Fruit fly (Drosophila melanogaster): ENCODE results near the gene GstO1.

The GstO1 gene

dm6 chr3L:8547104-8547523 is 22.4 kb upstream of the GstO1 start (continued):
- TF ChIP-seq CG1024 (GFP tag; IDR thresholded peaks at IDR 0.05) (no peak), CG8765 (GFP tag; IDR thresholded peaks at IDR 0.05) (peak; percentile 26; the same call in 1 of the 2 replicates), tx (GFP tag; optimal IDR thresholded peaks at IDR 0.05) (peak; percentile 59), Drgx (GFP tag; IDR thresholded peaks at IDR 0.05) (peak; percentile 80), Optix (GFP tag; IDR thresholded peaks at IDR 0.05) (peak; percentile 46; the same call in 1 of the 3 replicates), yki (optimal IDR thresholded peaks at IDR 0.05) (no peak)

dm6 chr3L:8546355-8546771 is 21.7 kb upstream of the GstO1 start:
- TF ChIP-seq CG10543 (GFP tag; optimal IDR thresholded peaks at IDR 0.05) (peak; percentile 58), row (GFP tag; IDR thresholded peaks at IDR 0.05) (no peak; the same call in 2 of the 3 replicates), Jarid2 (GFP tag; optimal IDR thresholded peaks at IDR 0.05) (peak; percentile 79), Fer1 (GFP tag; optimal IDR thresholded peaks at IDR 0.05) (peak; percentile 36), trem (tag; optimal IDR thresholded peaks at IDR 0.05) (peak; percentile 15), fd102C (GFP tag; optimal IDR thresholded peaks at IDR 0.05) (peak; percentile 0), caup (GFP tag; optimal IDR thresholded peaks at IDR 0.05; ENCODE audit: severe bottlenecking) (peak; percentile 24), Stat92E (GFP tag; optimal IDR thresholded peaks at IDR 0.05) (peak in 1 of 3 experiments; percentile 59), lbe (GFP tag; optimal IDR thresholded peaks at IDR 0.05) (peak; percentile 55), hkb (optimal IDR thresholded peaks at IDR 0.05) (no peak), hkb (GFP tag; IDR thresholded peaks at IDR 0.05) (0 out of 2 replicates have a peak, but pooled peaks have one; percentile 26), corto (GFP tag; optimal IDR thresholded peaks at IDR 0.05) (peak; percentile 62), CG9932 (GFP tag; IDR thresholded peaks at IDR 0.05) (0 out of 2 replicates have a peak, but pooled peaks have one; percentile 34), CG5245 (GFP tag; optimal IDR thresholded peaks at IDR 0.05) (no peak), CG13624 (GFP tag; optimal IDR thresholded peaks at IDR 0.05) (no peak), CG1832 (GFP tag; optimal IDR thresholded peaks at IDR 0.05) (no peak), Dbx (GFP tag; IDR thresholded peaks at IDR 0.05) (peak; percentile 76; the same call in 2 of the 3 replicates), slbo (GFP tag; IDR thresholded peaks at IDR 0.05) (peak; percentile 39; the same call in 1 of the 2 replicates), MTF-1 (GFP tag; optimal IDR thresholded peaks at IDR 0.05; ENCODE audit: borderline replicate concordance) (peak; percentile 51), jigr1 (GFP tag; IDR thresholded peaks at IDR 0.05) (no peak), ci (GFP tag; IDR thresholded peaks at IDR 0.05) (peak; percentile 57; the same call in 1 of the 3 replicates), ara (GFP tag; IDR thresholded peaks at IDR 0.05) (no peak), CG18599 (GFP tag; optimal IDR thresholded peaks at IDR 0.05) (peak; percentile 20), psq (GFP tag; optimal IDR thresholded peaks at IDR 0.05) (no peak), CTCF (GFP tag; optimal IDR thresholded peaks at IDR 0.05) (no peak), bowl (GFP tag; IDR thresholded peaks at IDR 0.05) (0 out of 2 replicates have a peak, but pooled peaks have one; percentile 45), gsb (GFP tag; IDR thresholded peaks at IDR 0.05) (peak; percentile 25; the same call in 1 of the 2 replicates), D (optimal IDR thresholded peaks at IDR 0.05) (no peak), D (GFP tag; optimal IDR thresholded peaks at IDR 0.05) (no peak), CG11398 (GFP tag; optimal IDR thresholded peaks at IDR 0.05) (no peak), CG2199 (GFP tag; IDR thresholded peaks at IDR 0.05) (0 out of 3 replicates have a peak, but pooled peaks have one; percentile 34), pum (GFP tag; optimal IDR thresholded peaks at IDR 0.05) (no peak), crol (GFP tag; IDR thresholded peaks at IDR 0.05) (peak; percentile 97), CG13894 (tag; optimal IDR thresholded peaks at IDR 0.05) (peak; percentile 47), CG1529 (GFP tag; optimal IDR thresholded peaks at IDR 0.05) (no peak), Awh (GFP tag; IDR thresholded peaks at IDR 0.05) (0 out of 2 replicates have a peak, but pooled peaks have one; percentile 10), p53 (GFP tag; optimal IDR thresholded peaks at IDR 0.05) (no peak), bbx (GFP tag; IDR thresholded peaks at IDR 0.05; ENCODE audit: partially characterized antibody) (peak; percentile 62; the same call in 1 of the 2 replicates), CG12769 (tag; optimal IDR thresholded peaks at IDR 0.05) (peak; percentile 91), mirr (GFP tag; optimal IDR thresholded peaks at IDR 0.05) (peak; percentile 54), CHES-1-like (GFP tag; optimal IDR thresholded peaks at IDR 0.05) (peak; percentile 37), ap (GFP tag; IDR thresholded peaks at IDR 0.05) (no peak), CG16815 (GFP tag; optimal IDR thresholded peaks at IDR 0.05) (no peak), kah (GFP tag; optimal IDR thresholded peaks at IDR 0.05) (peak; percentile 97)

Measured in whole organism, embryonic.